Fruit fly (Drosophila melanogaster) S2 (cell line): ENCODE measurements around the gene CG7953.

Experiments
- CG8478 ChIP-seq: fragments of >200 bp; optimal IDR thresholded peaks from 2 replicates; lab custom pipeline; 2018
- CTCF ChIP-seq, 2 experiments: fragments of >200 bp; optimal IDR thresholded peaks; 2 replicates each; lab custom pipeline; 2018

DNA sequence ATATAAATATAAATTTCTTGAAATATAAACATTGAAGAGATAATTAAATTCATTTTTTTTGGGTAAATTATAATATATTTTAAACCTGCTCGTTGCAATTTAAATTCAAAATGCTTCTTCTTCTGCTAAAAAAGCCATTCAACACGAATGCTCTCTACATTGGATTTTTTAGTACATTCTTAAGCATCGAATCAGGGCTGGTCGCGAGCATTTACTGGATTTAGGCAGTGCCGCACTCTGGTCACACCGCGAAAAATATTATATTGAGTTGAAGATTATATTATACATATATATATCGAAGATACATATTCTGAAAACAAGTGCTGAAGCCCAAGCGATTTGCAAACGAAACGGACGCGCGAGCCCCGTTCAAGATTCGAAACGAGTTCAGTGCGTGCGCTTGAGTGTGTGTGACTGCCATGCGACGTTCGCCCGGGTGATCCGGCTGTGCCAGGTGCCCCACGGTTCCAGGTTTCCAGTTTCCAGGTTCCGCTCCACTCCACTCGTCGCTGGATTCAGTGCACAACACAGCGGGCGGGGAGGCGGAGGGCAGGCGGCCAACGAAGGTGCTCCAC lies 34.0 kb upstream of the CG7953 start, which contains the start of gene Sos:
- no peak for TF ChIP-seq CG8478 (lab: Kevin White, UChicago)
- no peak for TF ChIP-seq CTCF (optimal IDR thresholded peaks at IDR 0.05; lab: Kevin White, UChicago)
